Fruit fly (Drosophila melanogaster) whole organism, adult: ENCODE results near the gene CG5882.
A peak's percentile ranks its signal among the peaks of the same experiment; 100 is the strongest.

ENCODE experiments used
- CG11617 ChIP-seq: fragments of 200-800 bp; sonication (Bioruptor generic); optimal IDR thresholded peaks from 2 replicates; lab custom pipeline; 2017; ENCODE audit warnings: mild to moderate bottlenecking, missing biosample characterization, missing genetic modification reagents, missing genetic modification characterization
- CG12768 ChIP-seq: fragments of 200-800 bp; sonication (Bioruptor generic); optimal IDR thresholded peaks from 2 replicates; lab custom pipeline; 2017; ENCODE audit warnings: missing biosample characterization, missing genetic modification characterization, mild to moderate bottlenecking, moderate library complexity, missing genetic modification reagents
- CG14711 ChIP-seq: fragments of 200-800 bp; sonication (Bioruptor generic); optimal IDR thresholded peaks from 2 replicates; lab custom pipeline; 2018; ENCODE audit warnings: missing biosample characterization, mild to moderate bottlenecking, missing genetic modification characterization, moderate library complexity
- CG1620 ChIP-seq: fragments of 200-800 bp; sonication (Bioruptor generic); optimal IDR thresholded peaks from 2 replicates; lab custom pipeline; 2016; ENCODE audit warnings: missing biosample characterization, missing genetic modification characterization
- CG33017 ChIP-seq: fragments of 200-800 bp; sonication (Bioruptor generic); optimal IDR thresholded peaks from 2 replicates; lab custom pipeline; 2018; ENCODE audit warnings: missing biosample characterization, mild to moderate bottlenecking, missing genetic modification characterization, moderate library complexity
- CG5204 ChIP-seq: fragments of 200-800 bp; sonication (Bioruptor generic); optimal IDR thresholded peaks from 2 replicates; lab custom pipeline; 2016; ENCODE audit warnings: missing biosample characterization, missing genetic modification characterization
- CG7045 ChIP-seq: fragments of 200-800 bp; sonication (Bioruptor generic); optimal IDR thresholded peaks from 2 replicates; lab custom pipeline; 2017; ENCODE audit warnings: missing biosample characterization, mild to moderate bottlenecking, missing genetic modification characterization
- CG7101 ChIP-seq: fragments of 200-800 bp; sonication (Bioruptor generic); optimal IDR thresholded peaks from 2 replicates; lab custom pipeline; 2018; ENCODE audit warnings: missing biosample characterization, mild to moderate bottlenecking, missing genetic modification characterization, moderate library complexity
- Clk ChIP-seq: fragments of 200-800 bp; sonication (Bioruptor generic); optimal IDR thresholded peaks from 2 replicates; lab custom pipeline; 2017; ENCODE audit warnings: missing biosample characterization, missing genetic modification characterization
- Crg-1 ChIP-seq: fragments of 200-800 bp; sonication (Bioruptor generic); optimal IDR thresholded peaks from 2 replicates; lab custom pipeline; 2016; ENCODE audit warnings: missing biosample characterization, missing genetic modification characterization
- Hr96 ChIP-seq: fragments of 200-800 bp; sonication (Bioruptor generic); optimal IDR thresholded peaks from 2 replicates; lab custom pipeline; 2016; ENCODE audit warnings: missing biosample characterization, missing genetic modification characterization
- Mnt ChIP-seq: fragments of 200-800 bp; sonication (Bioruptor generic); optimal IDR thresholded peaks from 2 replicates; lab custom pipeline; 2016; ENCODE audit warnings: missing biosample characterization, mild to moderate bottlenecking, missing genetic modification characterization
- bab1 ChIP-seq: fragments of 200-800 bp; sonication (Bioruptor generic); optimal IDR thresholded peaks from 3 replicates; lab custom pipeline; 2019; ENCODE audit warnings: missing biosample characterization, mild to moderate bottlenecking, missing genetic modification characterization, moderate library complexity
- cic ChIP-seq: fragments of 200-800 bp; sonication (Bioruptor generic); optimal IDR thresholded peaks from 2 replicates; lab custom pipeline; 2017; ENCODE audit warnings: missing biosample characterization, mild to moderate bottlenecking, missing genetic modification characterization, moderate library complexity
- cnc ChIP-seq, 2 experiments: fragments of >200 bp; optimal IDR thresholded peaks; 2 replicates each; lab custom pipeline; 2017
- kay ChIP-seq: fragments of 200-800 bp; sonication (Bioruptor generic); peaks from one replicate; lab custom pipeline; 2016; ENCODE audit warnings: missing biosample characterization, missing genetic modification characterization, borderline replicate concordance
- ovo ChIP-seq: fragments of 200-800 bp; sonication (Bioruptor generic); optimal IDR thresholded peaks from 2 replicates; lab custom pipeline; 2016; ENCODE audit warnings: missing biosample characterization, missing genetic modification characterization
- pad ChIP-seq: fragments of 200-800 bp; sonication (Bioruptor generic); optimal IDR thresholded peaks from 3 replicates; lab custom pipeline; 2017; ENCODE audit warnings: missing biosample characterization, missing genetic modification characterization, mild to moderate bottlenecking, moderate library complexity, missing genetic modification reagents
- tj ChIP-seq: fragments of 200-800 bp; sonication (Bioruptor generic); optimal IDR thresholded peaks from 3 replicates; lab custom pipeline; 2017; ENCODE audit warnings: missing biosample characterization, mild to moderate bottlenecking, missing genetic modification characterization, moderate library complexity
- toe ChIP-seq: fragments of 200-800 bp; sonication (Bioruptor generic); optimal IDR thresholded peaks from 2 replicates; lab custom pipeline; 2016; ENCODE audit warnings: missing biosample characterization, missing genetic modification characterization

The CG5882 gene

DNA sequence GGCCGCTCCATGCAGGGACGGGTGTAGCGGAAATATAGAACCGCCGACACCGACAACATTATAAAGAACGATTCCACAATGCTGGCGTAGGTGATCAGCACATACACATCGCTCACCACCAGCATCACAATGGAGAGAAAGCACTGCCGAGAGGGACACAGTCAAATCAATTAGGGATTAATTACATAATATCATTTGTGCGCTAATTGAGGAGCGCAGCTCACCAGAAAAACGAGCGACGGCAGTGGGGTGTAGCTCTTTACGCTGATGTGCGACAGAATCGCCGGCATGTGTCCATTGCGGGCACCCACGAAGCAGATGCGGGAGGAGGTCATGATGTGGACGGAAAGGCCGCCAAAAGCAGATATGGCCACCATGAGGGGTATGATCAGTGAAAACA, 9.0 kb upstream of the CG5882 start:
- no peak for TF ChIP-seq CG33017 (tag; lab: Kevin White, UChicago)
- no peak for TF ChIP-seq CG1620 (GFP tag; lab: Kevin White, UChicago)
- TF ChIP-seq ovo (GFP tag; lab: Kevin White, UChicago): no peak
- TF ChIP-seq Clk (GFP tag; lab: Kevin White, UChicago): no peak
- no peak for TF ChIP-seq bab1 (GFP tag; lab: Kevin White, UChicago)
- TF ChIP-seq CG11617 (GFP tag; lab: Kevin White, UChicago): no peak

dm6 chr3R:27111784-27112602, 6.5 kb upstream of the CG5882 start, which contains the start of the genes gb and CG5815:
Gene gb (minus strand): TSS chr3R:27112270.
Gene CG5815 (plus strand): TSS chr3R:27112566.
- TF ChIP-seq Mnt (peak; percentile 90), tj (GFP tag; lab: Kevin White, UChicago) (peak; percentile 86), kay (GFP tag; lab: Kevin White, UChicago) (no peak), CG1620 (GFP tag; lab: Kevin White, UChicago) (peak; percentile 91), cic (GFP tag; lab: Kevin White, UChicago) (peak; percentile 96), CG14711 (peak; percentile 85), toe (GFP tag; lab: Kevin White, UChicago) (peak; percentile 93), CG33017 (tag; lab: Kevin White, UChicago) (peak; percentile 85), bab1 (GFP tag; lab: Kevin White, UChicago) (peak; percentile 92), CG7045 (GFP tag; lab: Kevin White, UChicago) (peak; percentile 91), Hr96 (GFP tag; lab: Kevin White, UChicago) (peak; percentile 84), pad (GFP tag; lab: Kevin White, UChicago) (peak; percentile 76), CG12768 (GFP tag; lab: Kevin White, UChicago) (peak; percentile 90), CG5204 (peak; percentile 88), ovo (GFP tag; lab: Kevin White, UChicago) (peak; percentile 81), CG11617 (GFP tag; lab: Kevin White, UChicago) (peak; percentile 90), CG7101 (tag; lab: Kevin White, UChicago) (peak; percentile 86), Crg-1 (peak; percentile 83), Clk (GFP tag; lab: Kevin White, UChicago) (peak; percentile 83), cnc (optimal IDR thresholded peaks at IDR 0.05; lab: Kevin White, UChicago) (no peak)

DNA sequence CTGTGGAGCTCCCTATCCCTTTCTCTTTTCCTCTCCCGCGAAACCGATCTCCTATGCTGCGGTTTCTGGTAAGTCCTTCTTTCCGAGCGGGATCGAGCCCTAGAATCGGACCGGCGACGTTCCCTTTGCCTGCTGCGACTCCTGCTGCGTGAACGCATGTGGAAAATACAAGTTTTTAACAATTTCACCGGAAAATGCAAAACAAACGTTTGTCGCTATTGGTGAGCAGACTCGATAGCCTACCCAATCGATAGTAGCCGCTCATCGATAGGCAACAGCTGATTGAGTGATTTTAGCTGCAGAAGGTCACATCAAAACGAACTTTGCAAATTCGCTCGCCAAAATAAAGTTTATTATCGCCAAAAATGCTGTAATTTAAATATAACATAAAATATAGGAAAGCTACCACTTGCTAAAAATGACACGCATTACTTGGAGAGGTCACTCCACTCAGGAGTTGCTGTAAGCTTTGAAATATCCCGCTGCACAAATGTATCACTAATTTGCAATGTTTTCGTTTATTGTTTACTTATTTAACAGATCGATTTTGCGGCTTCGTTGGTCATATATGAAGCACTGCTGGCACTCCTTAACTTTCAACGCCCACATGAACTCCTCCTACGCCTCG, 1.9 kb upstream of the CG5882 start, which contains the start of the genes CG6066 and CG5880:
Gene CG6066 (minus strand): TSS at position 243 of the 628 bp plus-strand sequence.
Gene CG5880 (plus strand): TSS at position 281 of the 628 bp plus-strand sequence.
- TF ChIP-seq CG5204 (no peak), CG33017 (tag; lab: Kevin White, UChicago) (no peak), tj (GFP tag; lab: Kevin White, UChicago) (no peak), CG11617 (GFP tag; lab: Kevin White, UChicago) (no peak), kay (GFP tag; lab: Kevin White, UChicago) (no peak), Crg-1 (no peak), pad (GFP tag; lab: Kevin White, UChicago) (no peak)

DNA sequence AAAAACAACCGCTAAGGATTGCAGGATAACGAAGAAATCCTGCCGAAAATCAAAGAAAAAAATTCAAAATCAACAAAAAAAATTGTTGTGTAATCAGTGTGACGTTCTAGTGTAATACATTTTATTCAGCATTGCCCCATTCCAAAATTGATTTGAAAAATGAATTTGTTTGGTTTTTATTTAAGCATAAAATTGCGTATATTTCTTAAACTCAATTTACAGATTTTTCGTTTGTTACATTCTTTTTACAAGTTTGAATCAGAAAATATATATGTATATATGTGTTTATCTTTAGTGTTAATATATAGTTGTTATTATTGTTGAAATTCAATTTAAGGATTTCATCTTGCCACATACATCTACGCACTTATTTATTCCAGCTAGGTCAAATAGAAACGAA, 6.1 kb downstream of the CG5882 start, which contains the start of gene CG6059:
Gene CG6059 (minus strand): TSS at position 101 of the 400 bp plus-strand sequence.
- no peak for TF ChIP-seq bab1 (GFP tag; lab: Kevin White, UChicago)
- TF ChIP-seq ovo (GFP tag; lab: Kevin White, UChicago): no peak
- TF ChIP-seq Clk (GFP tag; lab: Kevin White, UChicago): no peak
- no peak for TF ChIP-seq cic (GFP tag; lab: Kevin White, UChicago)
- TF ChIP-seq CG14711: no peak
- TF ChIP-seq CG5204: no peak
- no peak for TF ChIP-seq Hr96 (GFP tag; lab: Kevin White, UChicago)
- TF ChIP-seq toe (GFP tag; lab: Kevin White, UChicago): no peak
- TF ChIP-seq CG7101 (tag; lab: Kevin White, UChicago): no peak
- TF ChIP-seq pad (GFP tag; lab: Kevin White, UChicago): no peak
- TF ChIP-seq cnc (optimal IDR thresholded peaks at IDR 0.05; lab: Kevin White, UChicago): no peak
- no peak for TF ChIP-seq CG7045 (GFP tag; lab: Kevin White, UChicago)
- no peak for TF ChIP-seq CG12768 (GFP tag; lab: Kevin White, UChicago)

DNA sequence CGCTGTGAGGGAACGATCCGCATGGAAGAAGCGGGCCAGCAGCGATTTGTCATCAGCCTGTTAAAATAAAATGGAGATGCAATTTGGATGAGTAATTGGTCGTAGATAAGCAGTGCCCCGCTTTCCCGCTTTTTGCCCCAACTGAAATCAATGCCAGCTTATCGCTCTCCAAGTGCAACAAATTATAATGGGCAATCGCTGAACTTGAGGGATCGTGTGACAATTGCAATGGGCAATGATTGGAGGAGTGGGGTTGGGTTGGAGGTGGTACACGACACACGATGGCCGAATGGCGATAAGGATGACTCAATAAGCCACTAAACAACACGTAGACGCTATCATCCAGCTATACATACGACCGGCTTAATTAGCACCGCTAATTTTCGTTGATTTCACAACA, 10.3 kb downstream of the CG5882 start:
- peak; percentile 44 for TF ChIP-seq Mnt
- TF ChIP-seq tj (GFP tag; lab: Kevin White, UChicago): no peak
